Worm (Caenorhabditis elegans): Measurements from ENCODE around the gene F54C8.1.
A peak's percentile ranks its signal among the peaks of the same experiment; 100 is the strongest.
"Not testable (repeated sequence)": the region's sequence is repeated elsewhere in the genome, so short reads cannot be mapped to it uniquely, and the experiment has no call there.

The F54C8.1 gene

ce11 chrIII:9443417-9444027 lies 4.0 kb downstream of the F54C8.1 start, which contains the start of gene pir-2 (continued):
- TF ChIP-seq nfyb-1 (GFP tag; IDR thresholded peaks at IDR 0.05) = peak; percentile 87
- no peak for TF ChIP-seq pha-4 (tag; optimal IDR thresholded peaks at IDR 0.05)
- TF ChIP-seq rec-8 (tag; optimal IDR thresholded peaks at IDR 0.05) = no peak
- no peak for TF ChIP-seq ztf-6 (GFP tag; IDR thresholded peaks at IDR 0.05)
- no peak for TF ChIP-seq unc-62 (GFP tag; optimal IDR thresholded peaks at IDR 0.05)
- TF ChIP-seq lin-35 (GFP tag; optimal IDR thresholded peaks at IDR 0.05) = peak; percentile 3 to 89 (median 19)
- no peak for TF ChIP-seq akir-1 (GFP tag; optimal IDR thresholded peaks at IDR 0.05)
- TF ChIP-seq ceh-27 (GFP tag; optimal IDR thresholded peaks at IDR 0.05) = peak; percentile 70
- no peak for TF ChIP-seq sptf-2 (GFP tag; optimal IDR thresholded peaks at IDR 0.05)
- 0 out of 2 replicates have a peak, but pooled peaks have one; percentile 16 for TF ChIP-seq D2030.7 (GFP tag; IDR thresholded peaks at IDR 0.05)
- no peak for TF ChIP-seq F52B5.7 (tag; optimal IDR thresholded peaks at IDR 0.05)
- peak; percentile 22 for TF ChIP-seq nhr-80 (tag; optimal IDR thresholded peaks at IDR 0.05)
- 0 out of 2 replicates have a peak, but pooled peaks have one; percentile 36 for TF ChIP-seq aptf-2 (GFP tag; conservative IDR thresholded peaks at IDR 0.05)
- TF ChIP-seq let-607 (tag; optimal IDR thresholded peaks at IDR 0.05) = peak in 1 of 2 experiments; percentile 19
- TF ChIP-seq lin-40 (tag; optimal IDR thresholded peaks at IDR 0.05) = peak; percentile 76
- no peak for TF ChIP-seq hmg-20 (GFP tag; IDR thresholded peaks at IDR 0.05)
- TF ChIP-seq madf-8 (GFP tag; conservative IDR thresholded peaks at IDR 0.05) = peak; percentile 52
- peak; percentile 40 for TF ChIP-seq K12H6.12 (tag; optimal IDR thresholded peaks at IDR 0.05)
- no peak for TF ChIP-seq mel-28 (tag; optimal IDR thresholded peaks at IDR 0.05; ENCODE audit: borderline replicate concordance)
- no peak for TF ChIP-seq hrde-1 (tag; optimal IDR thresholded peaks at IDR 0.05; ENCODE audit: borderline replicate concordance)
- TF ChIP-seq madf-10 (tag; optimal IDR thresholded peaks at IDR 0.05) = no peak
- TF ChIP-seq C17E4.6 (GFP tag; IDR thresholded peaks at IDR 0.05) = 0 out of 2 replicates have a peak, but pooled peaks have one; percentile 10
- no peak for TF ChIP-seq unc-130 (GFP tag; optimal IDR thresholded peaks at IDR 0.05)

- not testable (repeated sequence) for TF ChIP-seq snpc-4 (GFP tag; optimal IDR thresholded peaks at IDR 0.05); rpc-1 (optimal IDR thresholded peaks at IDR 0.05)
- TF ChIP-seq snpc-4 (tag; optimal IDR thresholded peaks at IDR 0.05) (peak in 2 of 4 experiments; percentile 32 to 70), tbp1 (GFP tag; optimal IDR thresholded peaks at IDR 0.05) (peak; percentile 26), rpc-1 (tag; optimal IDR thresholded peaks at IDR 0.05) (peak; percentile 50)
Measured at ce11 chrIII:9445699-9446098, 6.2 kb downstream of the F54C8.1 start.

- peak; percentile 33 for TF ChIP-seq tbp1 (GFP tag; optimal IDR thresholded peaks at IDR 0.05)
- TF ChIP-seq rpc-1 (optimal IDR thresholded peaks at IDR 0.05) = peak; percentile 23
- peak; percentile 61 for TF ChIP-seq rpc-1 (tag; optimal IDR thresholded peaks at IDR 0.05)
- TF ChIP-seq snpc-4 (GFP tag; optimal IDR thresholded peaks at IDR 0.05) = not testable (repeated sequence)
- peak in 2 of 4 experiments; percentile 82 to 88 for TF ChIP-seq snpc-4 (tag; optimal IDR thresholded peaks at IDR 0.05)
Measured at ce11 chrIII:9447634-9448033, 8.1 kb downstream of the F54C8.1 start.

- TF ChIP-seq tbp1 (GFP tag; optimal IDR thresholded peaks at IDR 0.05) (peak; percentile 53), snpc-4 (tag; optimal IDR thresholded peaks at IDR 0.05) (peak in 2 of 4 experiments; percentile 81 to 86), snpc-1.1 (tag; optimal IDR thresholded peaks at IDR 0.05; ENCODE audit: insufficient read depth) (peak; percentile 76), rpc-1 (optimal IDR thresholded peaks at IDR 0.05) (peak; percentile 32), rpc-1 (tag; optimal IDR thresholded peaks at IDR 0.05) (peak; percentile 64)
- TF ChIP-seq snpc-4 (GFP tag; optimal IDR thresholded peaks at IDR 0.05) = not testable (repeated sequence)
Measured at ce11 chrIII:9449351-9449750, 9.9 kb downstream of the F54C8.1 start.

ce11 chrIII:9449831-9450230 lies 10.3 kb downstream of the F54C8.1 start, which contains the start of gene F54C8.6:
Gene F54C8.6 (minus strand): TSS chrIII:9449931.
- TF ChIP-seq ztf-28 (GFP tag; IDR thresholded peaks at IDR 0.05) (no peak), fkh-3 (tag; optimal IDR thresholded peaks at IDR 0.05) (no peak), ztf-26 (tag; optimal IDR thresholded peaks at IDR 0.05) (no peak)
